Worm (Caenorhabditis elegans) whole organism, late embryonic: ENCODE results near the gene R09A8.2.

Source experiments
- ama-1 ChIP-seq: fragments of 150-350 bp; optimal IDR thresholded peaks from 2 replicates; lab custom pipeline; 2014
- ceh-31 ChIP-seq: sonication (generic microtip); optimal IDR thresholded peaks from 2 replicates; lab custom pipeline; 2016; ENCODE audit warnings: missing genetic modification characterization, missing compliant biosample characterization
- che-1 ChIP-seq: sonication (generic microtip); optimal IDR thresholded peaks from 2 replicates; lab custom pipeline; 2016; ENCODE audit warnings: mild to moderate bottlenecking, missing genetic modification characterization, missing compliant biosample characterization
- nhr-11 ChIP-seq: fragments of 150-350 bp; optimal IDR thresholded peaks from 2 replicates; lab custom pipeline; 2014; ENCODE audit warnings: missing biosample characterization, missing genetic modification characterization
- pha-4 ChIP-seq: fragments of 150-350 bp; optimal IDR thresholded peaks from 2 replicates; lab custom pipeline; 2018; ENCODE audit warnings: missing biosample characterization, missing genetic modification reagents, missing genetic modification characterization
- sdc-2 ChIP-seq: sonication (generic microtip); optimal IDR thresholded peaks from 2 replicates; lab custom pipeline; 2016; ENCODE audit warnings: missing genotype, missing genetic modification characterization, missing compliant biosample characterization
- tbx-2 ChIP-seq: sonication (generic microtip); optimal IDR thresholded peaks from 2 replicates; lab custom pipeline; 2016; ENCODE audit warnings: missing genetic modification characterization, missing compliant biosample characterization

ce11 chrX:12655339-12655875 lies 36.1 kb downstream of the R09A8.2 start:
- TF ChIP-seq tbx-2 (tag; lab: Kevin White, UChicago) (no peak), sdc-2 (tag; lab: Kevin White, UChicago) (peak; percentile 44), ama-1 (lab: Kevin White, UChicago) (no peak), che-1 (tag; lab: Kevin White, UChicago) (no peak), pha-4 (tag; lab: Kevin White, UChicago) (no peak), ceh-31 (tag; lab: Kevin White, UChicago) (no peak), nhr-11 (no peak)
